Fruit fly (Drosophila melanogaster) whole organism, embryonic: ENCODE results near the gene CG31551.
A peak's percentile ranks its signal among the peaks of the same experiment; 100 is the strongest.

Source experiments
- Asciz ChIP-seq: fragments of 200-800 bp; sonication (Bioruptor generic); optimal IDR thresholded peaks from 2 replicates; lab custom pipeline; 2017; ENCODE audit warnings: missing biosample characterization, mild to moderate bottlenecking, missing genetic modification characterization, missing genetic modification reagents
- CG11247 ChIP-seq: fragments of 200-800 bp; sonication (Bioruptor generic); IDR thresholded peaks from 2 replicates; pipeline ENCODE4 v1.3.6; 2022; ENCODE audit warnings: missing biosample characterization, missing genetic modification characterization
- CG12391 ChIP-seq: fragments of 200-800 bp; sonication (Bioruptor generic); optimal IDR thresholded peaks from 3 replicates; lab custom pipeline; 2018; ENCODE audit warnings: missing biosample characterization, mild to moderate bottlenecking, missing genetic modification characterization, moderate library complexity
- CG13624 ChIP-seq: fragments of 200-800 bp; sonication (Bioruptor generic); optimal IDR thresholded peaks from 2 replicates; lab custom pipeline; 2016; ENCODE audit warnings: missing biosample characterization, missing genetic modification characterization
- CG1832 ChIP-seq: fragments of 200-800 bp; sonication (Bioruptor generic); optimal IDR thresholded peaks from 2 replicates; lab custom pipeline; 2017; ENCODE audit warnings: missing biosample characterization, mild to moderate bottlenecking, missing genetic modification characterization, inconsistent platforms
- CG32532 ChIP-seq: fragments of 200-800 bp; sonication (Bioruptor generic); IDR thresholded peaks from 2 replicates; pipeline ENCODE4 v1.3.6; 2022; ENCODE audit warnings: missing biosample characterization, missing genetic modification characterization
- CG3726 ChIP-seq: fragments of 200-800 bp; sonication (Bioruptor generic); IDR thresholded peaks from 3 replicates; pipeline ENCODE4, ENCODE4 v1.3.6; 2022; ENCODE audit warnings: missing biosample characterization, missing genetic modification characterization
- CG43689 ChIP-seq: fragments of 200-800 bp; sonication (Bioruptor generic); IDR thresholded peaks from 2 replicates; pipeline ENCODE4 v1.3.6; 2022; ENCODE audit warnings: missing biosample characterization, missing genetic modification characterization
- CG5953 ChIP-seq: fragments of 200-800 bp; sonication (Bioruptor generic); IDR thresholded peaks from 2 replicates; pipeline ENCODE4 v1.3.6; 2022; ENCODE audit warnings: missing biosample characterization, missing genetic modification characterization
- CG8765 ChIP-seq: fragments of 200-800 bp; sonication (Bioruptor generic); IDR thresholded peaks from 2 replicates; pipeline ENCODE4 v1.3.6; 2022; ENCODE audit warnings: missing biosample characterization, missing genetic modification characterization
- CG9437 ChIP-seq: fragments of 200-800 bp; sonication (Bioruptor generic); optimal IDR thresholded peaks from 2 replicates; lab custom pipeline; 2018; ENCODE audit warnings: missing biosample characterization, mild to moderate bottlenecking, missing genetic modification characterization
- D19B ChIP-seq: fragments of 200-800 bp; sonication (Bioruptor generic); optimal IDR thresholded peaks from 2 replicates; lab custom pipeline; 2017; ENCODE audit warnings: missing biosample characterization, mild to moderate bottlenecking, missing genetic modification characterization
- Dll ChIP-seq: fragments of 200-800 bp; sonication (Bioruptor generic); IDR thresholded peaks from 4 replicates; pipeline ENCODE4 v1.3.6; 2022; ENCODE audit warnings: missing biosample characterization, missing genetic modification characterization; ENCODE audit not compliant: partially characterized antibody
- Doc2 ChIP-seq: fragments of 200-800 bp; sonication (Bioruptor generic); IDR thresholded peaks from 2 replicates; pipeline ENCODE4 v1.3.6; 2022; ENCODE audit warnings: missing biosample characterization, missing genetic modification characterization
- Doc3 ChIP-seq: fragments of 200-800 bp; sonication (Bioruptor generic); IDR thresholded peaks from 3 replicates; pipeline ENCODE4 v1.3.6; 2022; ENCODE audit warnings: missing biosample characterization, missing genetic modification characterization; ENCODE audit not compliant: partially characterized antibody
- Eip74EF ChIP-seq, 2 experiments: fragments of 200-800 bp in 1 of 2; fragments of >200 bp in 1 of 2; sonication (Bioruptor generic) in 1 of 2; optimal IDR thresholded peaks; 2 replicates each; lab custom pipeline; 2017 to 2019; ENCODE audit warnings: missing biosample characterization in 2 of 2, missing genetic modification characterization in 2 of 2, mild to moderate bottlenecking in 1 of 2, moderate library complexity in 1 of 2
- HLH3B ChIP-seq: fragments of 200-800 bp; sonication (Bioruptor generic); IDR thresholded peaks from 2 replicates; pipeline ENCODE4 v1.3.6; 2022; ENCODE audit warnings: missing biosample characterization, missing genetic modification characterization
- HLH54F ChIP-seq: fragments of 200-800 bp; sonication (Bioruptor generic); optimal IDR thresholded peaks from 3 replicates; lab custom pipeline; 2016; ENCODE audit warnings: missing biosample characterization, missing genetic modification characterization
- Hey ChIP-seq: fragments of 200-800 bp; sonication (Bioruptor generic); optimal IDR thresholded peaks from 3 replicates; lab custom pipeline; 2018; ENCODE audit warnings: missing biosample characterization, mild to moderate bottlenecking, missing genetic modification characterization
- Mad ChIP-seq: fragments of 200-800 bp; sonication (Bioruptor generic); optimal IDR thresholded peaks from 2 replicates; lab custom pipeline; 2016; ENCODE audit warnings: missing biosample characterization, missing genetic modification characterization
- Mrtf ChIP-seq: fragments of 200-800 bp; sonication (Bioruptor generic); IDR thresholded peaks from 3 replicates; pipeline ENCODE4 v1.3.6; 2022; ENCODE audit warnings: missing biosample characterization, missing genetic modification characterization
- Ptx1 ChIP-seq: fragments of 200-800 bp; sonication (Bioruptor generic); IDR thresholded peaks from 2 replicates; pipeline ENCODE4 v1.3.6; 2022; ENCODE audit warnings: missing biosample characterization, missing genetic modification characterization
- Scr ChIP-seq: fragments of 200-800 bp; sonication (Bioruptor generic); IDR thresholded peaks from 2 replicates; pipeline ENCODE4 v1.3.6; 2022; ENCODE audit warnings: missing biosample characterization, missing genetic modification characterization; ENCODE audit not compliant: partially characterized antibody
- Sox102F ChIP-seq: fragments of 200-800 bp; sonication (Bioruptor generic); optimal IDR thresholded peaks from 2 replicates; lab custom pipeline; 2018; ENCODE audit warnings: missing biosample characterization, mild to moderate bottlenecking, missing genetic modification characterization, moderate library complexity
- Sry-β ChIP-seq: fragments of 200-800 bp; sonication (Bioruptor generic); optimal IDR thresholded peaks from 2 replicates; lab custom pipeline; 2018; ENCODE audit warnings: missing biosample characterization, mild to moderate bottlenecking, missing genetic modification characterization, moderate library complexity
- Taf1 ChIP-seq: fragments of 200-800 bp; sonication (Bioruptor generic); IDR thresholded peaks from 2 replicates; pipeline ENCODE4 v1.3.6; 2022; ENCODE audit warnings: missing biosample characterization, missing genetic modification characterization
- ap ChIP-seq: fragments of 200-800 bp; sonication (Bioruptor generic); IDR thresholded peaks from 2 replicates; pipeline ENCODE4 v1.3.6; 2022; ENCODE audit warnings: missing biosample characterization, missing genetic modification characterization
- ara ChIP-seq: fragments of 200-800 bp; sonication (Bioruptor generic); IDR thresholded peaks from 2 replicates; pipeline ENCODE4 v1.3.6; 2022; ENCODE audit warnings: missing biosample characterization, missing genetic modification characterization
- btn ChIP-seq: fragments of 200-800 bp; sonication (Bioruptor generic); optimal IDR thresholded peaks from 2 replicates; lab custom pipeline; 2016; ENCODE audit warnings: missing biosample characterization, missing genetic modification characterization
- crc ChIP-seq: fragments of 200-800 bp; sonication (Bioruptor generic); optimal IDR thresholded peaks from 2 replicates; lab custom pipeline; 2016; ENCODE audit warnings: missing biosample characterization, missing genetic modification characterization
- crol ChIP-seq: fragments of 200-800 bp; sonication (Bioruptor generic); IDR thresholded peaks from 2 replicates; pipeline ENCODE4 v1.3.6; 2022; ENCODE audit warnings: missing biosample characterization, missing genetic modification characterization
- dati ChIP-seq: fragments of 200-800 bp; sonication (Bioruptor generic); IDR thresholded peaks from 2 replicates; pipeline ENCODE4 v1.3.6; 2022; ENCODE audit warnings: missing biosample characterization, missing genetic modification characterization
- disco-r ChIP-seq: fragments of 200-800 bp; sonication (Bioruptor generic); optimal IDR thresholded peaks from 2 replicates; lab custom pipeline; 2016; ENCODE audit warnings: missing biosample characterization, missing genetic modification characterization
- fd64A ChIP-seq: fragments of 200-800 bp; sonication (Bioruptor generic); optimal IDR thresholded peaks from 3 replicates; lab custom pipeline; 2018; ENCODE audit warnings: missing biosample characterization, mild to moderate bottlenecking, missing genetic modification characterization
- ftz-f1 ChIP-seq: fragments of 200-800 bp; sonication (Bioruptor generic); optimal IDR thresholded peaks from 2 replicates; lab custom pipeline; 2016; ENCODE audit warnings: missing biosample characterization, missing genetic modification characterization
- gcm ChIP-seq: fragments of 200-800 bp; sonication (Bioruptor generic); optimal IDR thresholded peaks from 2 replicates; lab custom pipeline; 2019; ENCODE audit warnings: missing biosample characterization, mild to moderate bottlenecking, missing genetic modification characterization, moderate library complexity
- gem ChIP-seq: fragments of 200-800 bp; sonication (Bioruptor generic); optimal IDR thresholded peaks from 2 replicates; lab custom pipeline; 2019; ENCODE audit warnings: missing biosample characterization, mild to moderate bottlenecking, missing genetic modification characterization, moderate library complexity
- grn ChIP-seq: fragments of 200-800 bp; sonication (Bioruptor generic); optimal IDR thresholded peaks from 3 replicates; lab custom pipeline; 2017; ENCODE audit warnings: missing biosample characterization, missing genetic modification characterization
- ind ChIP-seq: fragments of 200-800 bp; sonication (Bioruptor generic); optimal IDR thresholded peaks from 3 replicates; lab custom pipeline; 2016; ENCODE audit warnings: missing biosample characterization, missing genetic modification characterization
- inv ChIP-seq: fragments of 200-800 bp; sonication (Bioruptor generic); IDR thresholded peaks from 2 replicates; pipeline ENCODE4 v1.3.6; 2022; ENCODE audit warnings: missing biosample characterization, missing genetic modification characterization; ENCODE audit not compliant: partially characterized antibody
- jigr1 ChIP-seq: fragments of 200-800 bp; sonication (Bioruptor generic); IDR thresholded peaks from 3 replicates; pipeline ENCODE4 v1.3.6; 2022; ENCODE audit warnings: missing biosample characterization, missing genetic modification characterization
- klu ChIP-seq: fragments of 200-800 bp; sonication (Bioruptor generic); IDR thresholded peaks from 2 replicates; pipeline ENCODE4 v1.3.6; 2022; ENCODE audit warnings: missing biosample characterization, missing genetic modification characterization
- nmo ChIP-seq: fragments of 200-800 bp; sonication (Bioruptor generic); optimal IDR thresholded peaks from 2 replicates; lab custom pipeline; 2018; ENCODE audit warnings: missing biosample characterization, mild to moderate bottlenecking, missing genetic modification characterization, moderate library complexity
- pan ChIP-seq, 4 experiments: fragments of >200 bp in 3 of 4; fragments of 200-800 bp in 1 of 4; sonication (Bioruptor generic) in 1 of 4; optimal IDR thresholded peaks in 3 of 4; IDR thresholded peaks in 1 of 4; 2 replicates each; pipeline versions ENCODE4 v1.3.6 to Lab custom; 2017 to 2022; ENCODE audit warnings: missing biosample characterization in 2 of 4, missing genetic modification characterization in 2 of 4, mixed read lengths in 1 of 4
- peb ChIP-seq: fragments of 200-800 bp; sonication (Bioruptor generic); IDR thresholded peaks from 2 replicates; pipeline ENCODE4 v1.3.6; 2022; ENCODE audit warnings: missing biosample characterization, missing genetic modification characterization
- phol ChIP-seq: fragments of 200-800 bp; sonication (Bioruptor generic); optimal IDR thresholded peaks from 3 replicates; lab custom pipeline; 2018; ENCODE audit warnings: missing biosample characterization, mild to moderate bottlenecking, missing genetic modification characterization, moderate library complexity
- sens ChIP-seq: fragments of 200-800 bp; sonication (Bioruptor generic); peaks from one replicate; lab custom pipeline; 2016; ENCODE audit warnings: missing biosample characterization, missing genetic modification characterization
- slou ChIP-seq: fragments of 200-800 bp; sonication (Bioruptor generic); optimal IDR thresholded peaks from 3 replicates; lab custom pipeline; 2016; ENCODE audit warnings: missing biosample characterization, missing genetic modification characterization
- so ChIP-seq: fragments of 200-800 bp; sonication (Bioruptor generic); IDR thresholded peaks from 3 replicates; pipeline ENCODE4 v1.3.6; 2022; ENCODE audit warnings: missing biosample characterization, missing genetic modification characterization
- tup ChIP-seq: fragments of 200-800 bp; sonication (Bioruptor generic); optimal IDR thresholded peaks from 2 replicates; lab custom pipeline; 2016; ENCODE audit warnings: missing biosample characterization, mild to moderate bottlenecking, missing genetic modification characterization, moderate library complexity
- wek ChIP-seq: fragments of 200-800 bp; sonication (Bioruptor generic); optimal IDR thresholded peaks from 3 replicates; lab custom pipeline; 2018; ENCODE audit warnings: missing biosample characterization, mild to moderate bottlenecking, missing genetic modification characterization, moderate library complexity

Gene CG31551

DNA sequence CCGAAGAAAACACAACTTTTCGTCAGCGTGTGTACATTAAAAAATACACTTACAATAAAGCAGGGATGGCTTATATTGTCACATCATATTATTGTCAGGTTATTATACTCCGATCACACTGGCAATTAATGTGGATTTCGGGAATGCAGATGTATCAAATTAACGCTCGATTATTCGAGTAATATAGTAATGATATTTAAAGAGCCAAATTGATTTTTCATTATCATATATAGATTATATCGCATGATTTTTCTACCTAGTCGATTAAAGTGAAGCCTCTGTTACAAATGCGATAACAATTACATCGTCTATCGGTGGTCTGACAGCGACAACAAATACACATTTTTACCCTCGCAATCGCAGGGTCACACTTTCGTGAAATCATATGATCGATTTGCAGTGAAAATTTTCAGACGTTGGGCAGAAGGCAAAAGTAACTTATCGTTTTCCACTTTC, 36.2 kb upstream of the CG31551 start, which contains the start of the genes noi and Vha26 (continued):
- no peak for TF ChIP-seq Eip74EF (GFP tag; optimal IDR thresholded peaks at IDR 0.05; lab: Kevin White, UChicago)
- peak; percentile 64; the same call in 1 of the 2 replicates for TF ChIP-seq CG32532
- no peak for TF ChIP-seq CG11247 (GFP tag; lab: Robert Waterston, UW)
- no peak for TF ChIP-seq ap (GFP tag; lab: Robert Waterston, UW)
- TF ChIP-seq Asciz (GFP tag; lab: Kevin White, UChicago) = no peak
- peak; percentile 65 for TF ChIP-seq Scr (GFP tag; lab: Robert Waterston, UW)
- TF ChIP-seq CG43689 (GFP tag; lab: Robert Waterston, UW) = no peak
- TF ChIP-seq jigr1 (GFP tag; lab: Robert Waterston, UW) = no peak
- no peak for TF ChIP-seq ara (GFP tag; lab: Robert Waterston, UW)
- peak; percentile 62; the same call in 2 of the 4 replicates for TF ChIP-seq Dll
- TF ChIP-seq inv (GFP tag; lab: Robert Waterston, UW) = peak; percentile 53; the same call in 1 of the 2 replicates
- TF ChIP-seq Mad (GFP tag; lab: Kevin White, UChicago) = peak; percentile 13
- no peak for TF ChIP-seq gcm (GFP tag; lab: Kevin White, UChicago)
- no peak for TF ChIP-seq CG3726
- TF ChIP-seq nmo (GFP tag; lab: Kevin White, UChicago) = peak; percentile 87
- TF ChIP-seq CG1832 (GFP tag; lab: Kevin White, UChicago) = no peak
- no peak for TF ChIP-seq crol (GFP tag; lab: Robert Waterston, UW)
- TF ChIP-seq CG12391 (tag; lab: Kevin White, UChicago) = peak; percentile 72
- TF ChIP-seq HLH3B (GFP tag; lab: Robert Waterston, UW) = no peak
- no peak for TF ChIP-seq wek (GFP tag; lab: Kevin White, UChicago)
- TF ChIP-seq peb = no peak
- TF ChIP-seq ftz-f1 (GFP tag; lab: Kevin White, UChicago) = peak; percentile 12
- TF ChIP-seq so (GFP tag; lab: Robert Waterston, UW) = no peak
- no peak for TF ChIP-seq pan (optimal IDR thresholded peaks at IDR 0.05; lab: Kevin White, UChicago)
- TF ChIP-seq pan (GFP tag; optimal IDR thresholded peaks at IDR 0.05 in 1 of 2, IDR thresholded peaks at IDR 0.05 in 1 of 2) = no peak
- no peak for TF ChIP-seq D19B (GFP tag; lab: Kevin White, UChicago)
- 0 out of 2 replicates have a peak, but pooled peaks have one; percentile 25 for TF ChIP-seq CG8765 (GFP tag; lab: Robert Waterston, UW)
- no peak for TF ChIP-seq gem (tag; lab: Kevin White, UChicago)
- TF ChIP-seq Ptx1 = no peak
- TF ChIP-seq grn = no peak
- no peak for TF ChIP-seq dati (GFP tag; lab: Robert Waterston, UW)
- no peak for TF ChIP-seq Sox102F (GFP tag; lab: Kevin White, UChicago)
- TF ChIP-seq phol (tag; lab: Kevin White, UChicago) = peak; percentile 76
- TF ChIP-seq Doc3 (GFP tag; lab: Robert Waterston, UW) = peak; percentile 46; the same call in 2 of the 3 replicates
- TF ChIP-seq crc = no peak
- peak; percentile 10 for TF ChIP-seq slou (GFP tag; lab: Kevin White, UChicago)
- no peak for TF ChIP-seq Hey (tag; lab: Kevin White, UChicago)
- no peak for TF ChIP-seq Taf1 (GFP tag; lab: Robert Waterston, UW)
- no peak for TF ChIP-seq CG5953 (GFP tag; lab: Robert Waterston, UW)
- TF ChIP-seq CG13624 (GFP tag; lab: Kevin White, UChicago) = peak; percentile 33
- TF ChIP-seq HLH54F (GFP tag; lab: Kevin White, UChicago) = peak; percentile 50
- TF ChIP-seq Mrtf = no peak
- no peak for TF ChIP-seq disco-r
- no peak; the same call in 1 of the 2 replicates for TF ChIP-seq klu (GFP tag; lab: Robert Waterston, UW)
- peak; percentile 91 for TF ChIP-seq sens (GFP tag; lab: Kevin White, UChicago)
- no peak for TF ChIP-seq btn
- TF ChIP-seq CG9437 (GFP tag; lab: Kevin White, UChicago) = no peak
- no peak for TF ChIP-seq Doc2
- no peak for TF ChIP-seq tup (GFP tag; lab: Kevin White, UChicago)
- no peak for TF ChIP-seq fd64A (GFP tag; lab: Kevin White, UChicago)
- TF ChIP-seq ind (GFP tag; lab: Kevin White, UChicago) = peak; percentile 38
- TF ChIP-seq Sry-β (GFP tag; lab: Kevin White, UChicago) = peak; percentile 18
